Worm (Caenorhabditis elegans) whole organism, L1 larva: Measurements from ENCODE around the gene nspc-1.

ENCODE experiments used
- aha-1 ChIP-seq: fragments of 150-350 bp; optimal IDR thresholded peaks from 2 replicates; lab custom pipeline; 2014; ENCODE audit warnings: missing biosample characterization, missing genetic modification characterization
- aly-2 ChIP-seq: fragments of 150-350 bp; optimal IDR thresholded peaks from 2 replicates; lab custom pipeline; 2014; ENCODE audit warnings: missing biosample characterization, missing genetic modification characterization
- ama-1 ChIP-seq: fragments of 150-350 bp; optimal IDR thresholded peaks from 2 replicates; lab custom pipeline; 2014
- blmp-1 ChIP-seq: fragments of 150-350 bp; optimal IDR thresholded peaks from 2 replicates; lab custom pipeline; 2014; ENCODE audit warnings: missing biosample characterization, missing genetic modification characterization
- ceh-8 ChIP-seq: fragments of 200-800 bp; sonication (Bioruptor generic); optimal IDR thresholded peaks from 2 replicates; lab custom pipeline; 2018; ENCODE audit warnings: mild to moderate bottlenecking, missing genetic modification characterization, moderate library complexity, missing compliant biosample characterization
- ceh-88 ChIP-seq: fragments of 200-800 bp; sonication (Bioruptor generic); IDR thresholded peaks from 2 replicates; pipeline ENCODE4 v1.3.6; 2022; ENCODE audit warnings: missing genetic modification characterization, missing compliant biosample characterization
- dpl-1 ChIP-seq, 3 experiments: fragments of 150-350 bp in 2 of 3; sonication (generic microtip) in 1 of 3; optimal IDR thresholded peaks; 2 replicates each; lab custom pipeline; 2014 to 2017; ENCODE audit warnings: missing biosample characterization in 3 of 3, missing genetic modification characterization in 3 of 3, missing genetic modification reagents in 3 of 3
- efl-1 ChIP-seq, 4 experiments: fragments of 150-350 bp; optimal IDR thresholded peaks in 3 of 4; peaks in 1 of 4; 1 replicate in 1 of 4; 2 replicates in 3 of 4; lab custom pipeline; 2014; ENCODE audit warnings: missing biosample characterization in 2 of 4, missing genetic modification characterization in 2 of 4, missing genetic modification reagents in 2 of 4
- fkh-4 ChIP-seq: sonication (generic microtip); optimal IDR thresholded peaks from 2 replicates; lab custom pipeline; 2016; ENCODE audit warnings: missing compliant biosample characterization, missing genetic modification characterization, borderline replicate concordance
- fkh-8 ChIP-seq: sonication (generic microtip); optimal IDR thresholded peaks from 2 replicates; lab custom pipeline; 2016; ENCODE audit warnings: mild to moderate bottlenecking, missing genetic modification characterization, missing compliant biosample characterization
- grh-1 ChIP-seq: fragments of 200-800 bp; sonication (Bioruptor generic); IDR thresholded peaks from 2 replicates; pipeline ENCODE4 v1.3.6; 2022; ENCODE audit warnings: missing genetic modification reagents, missing genetic modification characterization, missing compliant biosample characterization
- isw-1 ChIP-seq: fragments of 200-800 bp; sonication (Bioruptor generic); IDR thresholded peaks from 2 replicates; pipeline ENCODE4 v1.3.6; 2022; ENCODE audit warnings: missing genetic modification characterization, missing compliant biosample characterization
- lin-13 ChIP-seq: fragments of 150-350 bp; optimal IDR thresholded peaks from 2 replicates; lab custom pipeline; 2014; ENCODE audit warnings: missing biosample characterization, missing genetic modification reagents, missing genetic modification characterization
- mab-9 ChIP-seq: fragments of 200-800 bp; sonication (Bioruptor generic); IDR thresholded peaks from 2 replicates; pipeline ENCODE4 v1.3.6; 2022; ENCODE audit warnings: missing genetic modification reagents, missing genetic modification characterization, missing compliant biosample characterization
- mef-2 ChIP-seq: fragments of 150-350 bp; optimal IDR thresholded peaks from 2 replicates; lab custom pipeline; 2014; ENCODE audit warnings: missing biosample characterization, missing genetic modification characterization
- nhr-47 ChIP-seq: sonication (generic microtip); optimal IDR thresholded peaks from 2 replicates; lab custom pipeline; 2016; ENCODE audit warnings: mild to moderate bottlenecking, missing genetic modification characterization, moderate library complexity, missing compliant biosample characterization
- nhr-85 ChIP-seq: sonication (generic microtip); peaks from one replicate; lab custom pipeline; 2016; ENCODE audit warnings: missing genetic modification characterization, inconsistent platforms, missing compliant biosample characterization
- nhr-90 ChIP-seq: sonication (generic microtip); optimal IDR thresholded peaks from 2 replicates; lab custom pipeline; 2016; ENCODE audit warnings: mild to moderate bottlenecking, missing genetic modification characterization, missing compliant biosample characterization; ENCODE audit not compliant: poor library complexity
- pag-3 ChIP-seq: sonication (generic microtip); optimal IDR thresholded peaks from 2 replicates; lab custom pipeline; 2017; ENCODE audit warnings: missing genetic modification characterization, mild to moderate bottlenecking, missing compliant biosample characterization, antibody characterized with exemption, borderline replicate concordance; ENCODE audit not compliant: insufficient read depth
- skn-1 ChIP-seq: fragments of 150-350 bp; optimal IDR thresholded peaks from 2 replicates; lab custom pipeline; 2014; ENCODE audit warnings: missing biosample characterization, missing genetic modification characterization
- swsn-7 ChIP-seq: sonication (generic microtip); optimal IDR thresholded peaks from 2 replicates; lab custom pipeline; 2016; ENCODE audit warnings: missing genetic modification characterization, missing compliant biosample characterization
- tbx-2 ChIP-seq: sonication (generic microtip); optimal IDR thresholded peaks from 2 replicates; lab custom pipeline; 2016; ENCODE audit warnings: missing genetic modification characterization, missing compliant biosample characterization
- unc-86 ChIP-seq: sonication (generic microtip); optimal IDR thresholded peaks from 2 replicates; lab custom pipeline; 2016; ENCODE audit warnings: missing genetic modification characterization, missing compliant biosample characterization
- vab-15 ChIP-seq: sonication (generic microtip); optimal IDR thresholded peaks from 2 replicates; lab custom pipeline; 2017; ENCODE audit warnings: missing genotype, mild to moderate bottlenecking, missing genetic modification characterization, missing compliant biosample characterization

The nspc-1 gene

ce11 chrX:8527950-8528349 is 7.0 kb downstream of the nspc-1 start, which contains the start of gene flp-5:
Gene flp-5 (plus strand): TSS chrX:8528250.
- no peak for TF ChIP-seq blmp-1 (tag; lab: Kevin White, UChicago)
- TF ChIP-seq skn-1: no peak
- TF ChIP-seq nhr-90 (tag; lab: Kevin White, UChicago): no peak
- no peak for TF ChIP-seq fkh-4 (tag; lab: Kevin White, UChicago)
- TF ChIP-seq tbx-2 (tag; lab: Kevin White, UChicago): no peak
- no peak for TF ChIP-seq mab-9 (GFP tag; lab: Robert Waterston, UW)
- no peak for TF ChIP-seq dpl-1 (GFP tag; optimal IDR thresholded peaks at IDR 0.05; lab: Kevin White, UChicago)
- TF ChIP-seq isw-1 (GFP tag; lab: Robert Waterston, UW): no peak

DNA sequence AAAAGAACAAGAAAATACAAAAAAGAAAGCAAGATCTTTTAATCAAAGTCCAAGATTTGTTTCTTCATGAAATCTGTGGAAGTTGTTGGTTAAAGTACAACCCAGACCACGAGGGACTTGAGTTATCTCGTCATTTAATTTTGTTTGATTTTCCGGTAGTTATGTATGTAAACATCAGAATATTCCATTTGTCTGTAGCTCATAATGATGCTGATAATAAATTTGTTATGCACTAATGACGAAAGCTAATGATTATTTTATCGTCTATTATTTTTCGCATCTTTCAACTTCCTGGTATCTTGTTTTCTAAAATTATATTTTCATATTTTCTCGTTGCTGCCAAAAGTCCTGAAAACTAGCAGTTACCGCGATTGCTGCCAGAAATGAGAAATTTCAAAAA is 11.9 kb downstream of the nspc-1 start:
- no peak for TF ChIP-seq grh-1 (GFP tag; lab: Robert Waterston, UW)
- peak; percentile 49 for TF ChIP-seq fkh-8 (tag; lab: Kevin White, UChicago)
- TF ChIP-seq ceh-8 (GFP tag; lab: Kevin White, UChicago): peak; percentile 91

DNA sequence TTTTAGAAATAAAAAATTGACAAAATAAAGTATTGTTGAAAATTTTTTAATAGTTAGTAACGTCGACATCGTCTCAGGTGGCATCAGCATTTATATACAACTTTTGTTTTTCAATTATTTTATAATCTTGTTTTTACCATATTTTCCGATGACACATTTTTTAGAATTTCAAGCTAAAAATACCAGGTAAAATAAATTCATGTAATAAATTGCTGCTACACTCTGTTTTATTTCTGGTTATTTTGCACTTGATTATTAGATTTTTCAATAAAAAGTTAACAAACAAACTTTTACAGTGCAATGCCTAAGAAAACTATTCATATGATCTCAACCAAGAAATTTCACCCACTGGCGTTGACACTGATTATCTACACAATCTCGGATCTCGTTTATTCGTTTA is 13.3 kb downstream of the nspc-1 start, which contains the start of gene C03G5.14:
C03G5.14 (plus strand) TSS at position 301 of the 400 bp plus-strand sequence.
- TF ChIP-seq ceh-8 (GFP tag; lab: Kevin White, UChicago) (no peak), lin-13 (no peak)
- TF ChIP-seq, all 84 proteins: peak for 0

ce11 chrX:8520402-8520801 is 14.5 kb downstream of the nspc-1 start, which contains the start of gene H03E18.2:
Gene H03E18.2 (minus strand): TSS chrX:8520502.
- no peak for TF ChIP-seq ceh-88 (GFP tag; lab: Robert Waterston, UW)
- no peak for TF ChIP-seq vab-15 (tag; lab: Kevin White, UChicago)
- no peak for TF ChIP-seq aly-2 (tag; lab: Kevin White, UChicago)
- no peak for TF ChIP-seq pag-3 (tag; lab: Kevin White, UChicago)
- no peak for TF ChIP-seq mef-2 (tag; lab: Kevin White, UChicago)
- no peak for TF ChIP-seq fkh-4 (tag; lab: Kevin White, UChicago)
- no peak for TF ChIP-seq nhr-47 (tag; lab: Kevin White, UChicago)

ce11 chrX:8509088-8509487 is 25.8 kb downstream of the nspc-1 start:
- no peak for TF ChIP-seq aha-1 (tag; lab: Kevin White, UChicago)
- TF ChIP-seq nhr-85 (tag; lab: Kevin White, UChicago): peak; percentile 52
- peak; percentile 31 for TF ChIP-seq blmp-1 (tag; lab: Kevin White, UChicago)
- TF ChIP-seq, all 84 proteins: peak for 2

DNA sequence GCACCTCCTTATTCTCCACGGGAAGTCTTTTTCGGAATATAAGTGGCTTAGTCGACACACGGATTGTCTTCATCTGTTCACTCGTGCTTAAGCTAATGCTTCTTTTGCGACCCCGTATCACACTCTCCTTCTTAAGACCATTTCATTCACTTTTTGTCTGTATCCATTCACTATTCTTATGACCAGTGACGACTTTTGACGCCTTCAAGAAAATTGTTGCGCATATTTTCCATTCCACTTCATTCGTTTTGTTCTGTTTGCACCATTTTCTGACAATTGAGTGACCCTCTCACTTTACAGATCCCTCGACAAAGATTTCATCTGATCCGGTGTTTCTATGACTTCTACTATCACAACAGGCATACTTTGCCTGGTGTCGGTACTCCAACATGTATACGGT is 27.3 kb downstream of the nspc-1 start, which contains the start of gene H03E18.1:
H03E18.1 (plus strand) TSS at position 301 of the 400 bp plus-strand sequence.
- TF ChIP-seq swsn-7 (tag; lab: Kevin White, UChicago) (no peak), unc-86 (no peak), efl-1 (optimal IDR thresholded peaks at IDR 0.05; lab: Kevin White, UChicago) (no peak), efl-1 (GFP tag; optimal IDR thresholded peaks at IDR 0.05 in 1 of 2; lab: Kevin White, UChicago) (peak in 1 of 2 experiments; percentile 44), fkh-4 (tag; lab: Kevin White, UChicago) (no peak)

ce11 chrX:8507053-8507452 is 27.9 kb downstream of the nspc-1 start:
- no peak for TF ChIP-seq aha-1 (tag; lab: Kevin White, UChicago)
- TF ChIP-seq blmp-1 (tag; lab: Kevin White, UChicago): peak; percentile 74

DNA sequence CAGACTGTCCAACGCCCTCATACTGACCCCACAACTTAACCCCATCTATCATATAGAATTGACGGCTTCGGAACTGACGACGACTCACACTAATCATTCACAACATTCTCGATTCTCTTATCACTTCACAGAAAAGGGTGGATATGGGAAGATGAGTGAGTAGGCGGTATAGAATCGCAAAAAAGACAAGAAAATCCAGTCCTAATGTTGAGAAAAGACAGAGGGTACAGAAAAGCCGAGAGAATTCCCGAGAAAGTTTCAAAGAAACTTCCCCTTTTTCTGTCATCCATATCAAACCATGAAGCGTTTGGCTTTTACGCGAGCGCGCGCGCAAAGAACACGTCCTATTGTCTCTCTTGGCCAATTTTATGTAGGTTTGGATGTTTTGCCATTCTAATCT is 30.7 kb downstream of the nspc-1 start:
- no peak for TF ChIP-seq ama-1 (lab: Kevin White, UChicago)
- peak; percentile 89 for TF ChIP-seq blmp-1 (tag; lab: Kevin White, UChicago)
